Fruit fly (Drosophila melanogaster): ENCODE measurements around the gene Gfat2.

Gfat2 gene

dm6 chr3R:28307926-28308746 lies 31.4 kb downstream of the Gfat2 start:
- TF ChIP-seq h (optimal IDR thresholded peaks at IDR 0.05) (no peak), Myc (optimal IDR thresholded peaks at IDR 0.05) (no peak), Sin3A (optimal IDR thresholded peaks at IDR 0.05) (no peak), psq (optimal IDR thresholded peaks at IDR 0.05) (no peak), ttk (optimal IDR thresholded peaks at IDR 0.05) (no peak), insv (optimal IDR thresholded peaks at IDR 0.05) (no peak)

- no peak for TF ChIP-seq ttk (optimal IDR thresholded peaks at IDR 0.05)
- TF ChIP-seq psq (optimal IDR thresholded peaks at IDR 0.05) = no peak
- TF ChIP-seq Myc (optimal IDR thresholded peaks at IDR 0.05) = no peak
- no peak for TF ChIP-seq insv (optimal IDR thresholded peaks at IDR 0.05)
- no peak for TF ChIP-seq Sin3A (optimal IDR thresholded peaks at IDR 0.05)
Observed at dm6 chr3R:28305959-28306358, 33.6 kb downstream of the Gfat2 start.

- TF ChIP-seq Sin3A (optimal IDR thresholded peaks at IDR 0.05) (no peak), ttk (optimal IDR thresholded peaks at IDR 0.05) (no peak), psq (optimal IDR thresholded peaks at IDR 0.05) (no peak), insv (optimal IDR thresholded peaks at IDR 0.05) (no peak), Myc (optimal IDR thresholded peaks at IDR 0.05) (no peak), h (optimal IDR thresholded peaks at IDR 0.05) (no peak)
Observed at dm6 chr3R:28304505-28304904, 35.1 kb downstream of the Gfat2 start, which contains the start of gene CG12516. CG12516 (minus strand) TSS chr3R:28304605.

dm6 chr3R:28297513-28297912 lies 42.1 kb downstream of the Gfat2 start:
- no peak for TF ChIP-seq Sin3A (optimal IDR thresholded peaks at IDR 0.05)
- TF ChIP-seq Myc (optimal IDR thresholded peaks at IDR 0.05) = no peak
- TF ChIP-seq h (optimal IDR thresholded peaks at IDR 0.05) = no peak
- no peak for TF ChIP-seq psq (optimal IDR thresholded peaks at IDR 0.05)
- no peak for TF ChIP-seq ttk (optimal IDR thresholded peaks at IDR 0.05)
- no peak for TF ChIP-seq insv (optimal IDR thresholded peaks at IDR 0.05)

dm6 chr3R:28293748-28294147 lies 45.8 kb downstream of the Gfat2 start, which contains the start of gene UQCR-14L:
UQCR-14L (plus strand) TSS chr3R:28294048.
- TF ChIP-seq insv (optimal IDR thresholded peaks at IDR 0.05) (no peak), Sin3A (optimal IDR thresholded peaks at IDR 0.05) (no peak)

dm6 chr3R:28292498-28292897 lies 47.1 kb downstream of the Gfat2 start, which contains the start of gene Mst98Cb:
Mst98Cb (plus strand) TSS chr3R:28292798.
- no peak for TF ChIP-seq psq (optimal IDR thresholded peaks at IDR 0.05)
- no peak for TF ChIP-seq Sin3A (optimal IDR thresholded peaks at IDR 0.05)
- TF ChIP-seq ttk (optimal IDR thresholded peaks at IDR 0.05) = no peak
- TF ChIP-seq h (optimal IDR thresholded peaks at IDR 0.05) = no peak
- no peak for TF ChIP-seq Myc (optimal IDR thresholded peaks at IDR 0.05)
- TF ChIP-seq insv (optimal IDR thresholded peaks at IDR 0.05) = no peak

- no peak for TF ChIP-seq Myc (optimal IDR thresholded peaks at IDR 0.05)
- TF ChIP-seq psq (optimal IDR thresholded peaks at IDR 0.05) = no peak
- TF ChIP-seq Sin3A (optimal IDR thresholded peaks at IDR 0.05) = no peak
- TF ChIP-seq h (optimal IDR thresholded peaks at IDR 0.05) = no peak
- TF ChIP-seq ttk (optimal IDR thresholded peaks at IDR 0.05) = no peak
- no peak for TF ChIP-seq insv (optimal IDR thresholded peaks at IDR 0.05)
Observed at dm6 chr3R:28291038-28291437, 48.5 kb downstream of the Gfat2 start, which contains the start of gene Mst98Ca. Mst98Ca (plus strand) TSS chr3R:28291338.

All from Kc167 (cell line).